Worm (Caenorhabditis elegans): ENCODE data around the gene pro-3.

The pro-3 gene

ce11 chrV:19140495-19140894 lies 22.3 kb upstream of the pro-3 start, which contains the start of gene cpg-23:
TSS of gene cpg-23 (plus strand) at chrV:19140795.
- TF ChIP-seq pag-3 (tag; optimal IDR thresholded peaks at IDR 0.05; ENCODE audit: borderline replicate concordance, insufficient read depth) (no peak), nhr-85 (tag) (no peak), sup-37 (GFP tag; optimal IDR thresholded peaks at IDR 0.05) (no peak), ztf-11 (tag; optimal IDR thresholded peaks at IDR 0.05) (no peak), ceh-90 (tag; optimal IDR thresholded peaks at IDR 0.05) (no peak), pqm-1 (tag; optimal IDR thresholded peaks at IDR 0.05) (no peak), nhr-90 (tag; optimal IDR thresholded peaks at IDR 0.05; ENCODE audit: poor library complexity) (no peak), unc-130 (tag; optimal IDR thresholded peaks at IDR 0.05) (no peak), xbp-1 (tag; optimal IDR thresholded peaks at IDR 0.05) (no peak), lir-3 (tag; optimal IDR thresholded peaks at IDR 0.05; ENCODE audit: poor library complexity) (no peak), mdl-1 (tag; optimal IDR thresholded peaks at IDR 0.05) (no peak), unc-62 (GFP tag; optimal IDR thresholded peaks at IDR 0.05) (no peak), nhr-77 (tag; optimal IDR thresholded peaks at IDR 0.05) (no peak), unc-30 (tag; optimal IDR thresholded peaks at IDR 0.05) (no peak), dsc-1 (tag; optimal IDR thresholded peaks at IDR 0.05) (no peak), blmp-1 (tag; optimal IDR thresholded peaks at IDR 0.05) (no peak), tlp-1 (tag; optimal IDR thresholded peaks at IDR 0.05) (no peak)

ce11 chrV:19136206-19136605 lies 18.0 kb upstream of the pro-3 start, which contains the start of gene Y39B6A.9:
TSS of gene Y39B6A.9 (plus strand) at chrV:19136506.
- TF ChIP-seq grh-1 (GFP tag; IDR thresholded peaks at IDR 0.05) (no peak), dpl-1 (GFP tag; optimal IDR thresholded peaks at IDR 0.05) (no peak), hlh-17 (GFP tag; optimal IDR thresholded peaks at IDR 0.05; ENCODE audit: borderline replicate concordance) (no peak), zip-4 (GFP tag; optimal IDR thresholded peaks at IDR 0.05) (no peak), ceh-63 (GFP tag; optimal IDR thresholded peaks at IDR 0.05) (no peak), nhr-12 (tag; optimal IDR thresholded peaks at IDR 0.05) (no peak), elt-2 (tag; optimal IDR thresholded peaks at IDR 0.05) (no peak), ets-5 (GFP tag; IDR thresholded peaks at IDR 0.05) (no peak), nhr-90 (tag; optimal IDR thresholded peaks at IDR 0.05; ENCODE audit: poor library complexity) (no peak), aly-2 (tag; optimal IDR thresholded peaks at IDR 0.05) (no peak), F16B12.6 (tag; optimal IDR thresholded peaks at IDR 0.05) (no peak), zag-1 (tag; optimal IDR thresholded peaks at IDR 0.05) (no peak), snu-23 (GFP tag; optimal IDR thresholded peaks at IDR 0.05) (no peak), lin-39 (tag; optimal IDR thresholded peaks at IDR 0.05) (no peak), lsy-2 (tag; optimal IDR thresholded peaks at IDR 0.05) (no peak)

- TF ChIP-seq tlp-1 (tag; optimal IDR thresholded peaks at IDR 0.05) = no peak
These were observed 15.3 kb upstream of the pro-3 start, which contains the start of gene Y39B6A.10 for ce11 chrV:19133507-19133906. TSS of gene Y39B6A.10 (minus strand) at chrV:19133607.

- TF ChIP-seq blmp-1 (tag; optimal IDR thresholded peaks at IDR 0.05) = no peak
- TF ChIP-seq nhr-12 (tag; optimal IDR thresholded peaks at IDR 0.05) = no peak
- TF ChIP-seq efl-1 (optimal IDR thresholded peaks at IDR 0.05) = no peak
- TF ChIP-seq efl-1 (GFP tag; optimal IDR thresholded peaks at IDR 0.05 in 1 of 2) = peak in 1 of 2 experiments; percentile 50
- no peak for TF ChIP-seq sox-4 (tag; optimal IDR thresholded peaks at IDR 0.05)
These were observed 13.7 kb upstream of the pro-3 start for ce11 chrV:19131848-19132401.
